Worm (Caenorhabditis elegans) whole organism, early embryonic: ENCODE results near the gene ZK816.1.

ENCODE experiments used
- B0310.2 ChIP-seq: sonication (generic microtip); optimal IDR thresholded peaks from 2 replicates; lab custom pipeline; 2016; ENCODE audit warnings: mild to moderate bottlenecking, missing genetic modification characterization, missing compliant biosample characterization
- F13C5.2 ChIP-seq: sonication (generic microtip); optimal IDR thresholded peaks from 2 replicates; lab custom pipeline; 2017; ENCODE audit warnings: mild to moderate bottlenecking, missing genetic modification characterization, inconsistent platforms, missing compliant biosample characterization
- aly-1 ChIP-seq: sonication (generic microtip); optimal IDR thresholded peaks from 2 replicates; lab custom pipeline; 2016; ENCODE audit warnings: missing genetic modification characterization, missing compliant biosample characterization
- ama-1 ChIP-seq: fragments of 150-350 bp; optimal IDR thresholded peaks from 2 replicates; lab custom pipeline; 2014
- ceh-13 ChIP-seq: fragments of 200-800 bp; sonication (Bioruptor generic); optimal IDR thresholded peaks from 2 replicates; lab custom pipeline; 2018; ENCODE audit warnings: mild to moderate bottlenecking, missing genetic modification characterization, missing compliant biosample characterization
- ceh-36 ChIP-seq: sonication (generic microtip); optimal IDR thresholded peaks from 2 replicates; lab custom pipeline; 2016; ENCODE audit warnings: missing genetic modification characterization, inconsistent platforms, missing compliant biosample characterization
- ets-7 ChIP-seq: sonication (generic microtip); optimal IDR thresholded peaks from 2 replicates; lab custom pipeline; 2016; ENCODE audit warnings: missing genotype, missing genetic modification characterization, missing compliant biosample characterization
- flt-1 ChIP-seq: fragments of 200-800 bp; sonication (Bioruptor generic); IDR thresholded peaks from 2 replicates; pipeline ENCODE4 v1.3.6; 2022; ENCODE audit warnings: missing genetic modification characterization, missing compliant biosample characterization
- hmbx-1 ChIP-seq: sonication (generic microtip); optimal IDR thresholded peaks from 2 replicates; lab custom pipeline; 2016; ENCODE audit warnings: mild to moderate bottlenecking, missing genetic modification characterization, missing compliant biosample characterization
- hmg-4 ChIP-seq: fragments of 200-800 bp; sonication (Bioruptor generic); optimal IDR thresholded peaks from 2 replicates; lab custom pipeline; 2018; ENCODE audit warnings: mild to moderate bottlenecking, missing genetic modification characterization, missing compliant biosample characterization
- hnd-1 ChIP-seq: sonication (generic microtip); optimal IDR thresholded peaks from 2 replicates; lab custom pipeline; 2016; ENCODE audit warnings: missing genetic modification characterization, missing compliant biosample characterization
- pes-1 ChIP-seq: fragments of 200-800 bp; sonication (Bioruptor generic); IDR thresholded peaks from 2 replicates; pipeline ENCODE4 v1.3.6; 2022; ENCODE audit warnings: missing genetic modification reagents, missing genetic modification characterization, missing compliant biosample characterization
- scrt-1 ChIP-seq: fragments of 200-800 bp; sonication (Bioruptor generic); IDR thresholded peaks from 2 replicates; pipeline ENCODE4 v1.3.6; 2022; ENCODE audit warnings: missing genetic modification characterization, missing compliant biosample characterization
- sea-1 ChIP-seq: fragments of 200-800 bp; sonication (Bioruptor generic); conservative IDR thresholded peaks from 2 replicates; pipeline ENCODE4 v1.3.6; 2022; ENCODE audit warnings: missing genetic modification characterization, missing compliant biosample characterization
- tbx-11 ChIP-seq: fragments of 200-800 bp; sonication (Bioruptor generic); IDR thresholded peaks from 2 replicates; pipeline ENCODE4 v1.3.6; 2022; ENCODE audit warnings: missing genetic modification characterization, missing compliant biosample characterization
- tbx-37 ChIP-seq: fragments of 200-800 bp; sonication (Bioruptor generic); conservative IDR thresholded peaks from 2 replicates; pipeline ENCODE4 v1.3.6; 2022; ENCODE audit warnings: missing genetic modification reagents, missing genetic modification characterization, missing compliant biosample characterization
- tra-4 ChIP-seq: sonication (generic microtip); optimal IDR thresholded peaks from 2 replicates; lab custom pipeline; 2017; ENCODE audit warnings: missing genetic modification characterization, missing compliant biosample characterization

Gene ZK816.1

DNA sequence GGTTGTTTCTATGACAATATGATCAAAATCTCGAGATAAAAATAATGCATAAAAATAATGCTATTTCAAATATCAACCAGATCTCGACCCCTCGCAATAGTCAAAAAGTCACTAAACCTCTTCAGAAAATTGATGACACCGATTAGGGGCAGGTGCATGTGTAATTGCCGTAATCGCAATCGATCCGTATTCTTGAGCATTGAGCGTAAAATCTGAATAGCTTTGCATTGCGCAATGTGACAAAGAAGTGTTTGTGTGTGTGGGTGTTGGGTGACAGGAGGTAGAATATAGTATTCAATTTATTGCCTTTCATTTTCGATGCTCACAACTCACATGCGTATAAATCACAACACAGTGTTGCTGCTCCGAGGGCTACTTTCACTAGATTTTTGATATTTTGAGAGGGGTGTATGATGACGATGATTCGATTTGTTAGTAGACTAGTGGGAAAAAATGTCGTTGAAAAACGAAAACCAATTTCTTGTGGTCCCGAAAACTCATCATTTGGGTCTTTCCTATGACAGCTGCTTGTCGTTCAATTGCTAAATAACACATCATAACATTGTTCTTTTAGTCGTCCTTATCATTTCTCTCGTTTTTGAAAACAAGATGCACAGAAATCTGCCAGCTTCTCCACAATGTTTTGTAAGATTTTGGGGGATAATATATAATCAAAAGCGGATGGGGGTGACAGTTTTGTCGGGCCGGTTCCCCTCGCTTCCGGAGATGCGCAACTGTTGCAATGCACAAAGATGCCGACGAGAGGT, 35.4 kb upstream of the ZK816.1 start:
- no peak for TF ChIP-seq hmbx-1 (tag; lab: Kevin White, UChicago)
- no peak for TF ChIP-seq tbx-11 (GFP tag; lab: Robert Waterston, UW)
- no peak for TF ChIP-seq tbx-37 (GFP tag; lab: Robert Waterston, UW)
- no peak for TF ChIP-seq B0310.2 (tag; lab: Kevin White, UChicago)
- no peak for TF ChIP-seq tra-4 (tag; lab: Kevin White, UChicago)
- TF ChIP-seq pes-1 (GFP tag; lab: Robert Waterston, UW), result no peak
- TF ChIP-seq ceh-13 (GFP tag; lab: Kevin White, UChicago), result no peak
- no peak for TF ChIP-seq ceh-36 (tag; lab: Kevin White, UChicago)
- TF ChIP-seq ama-1 (lab: Kevin White, UChicago), result no peak
- no peak for TF ChIP-seq sea-1 (GFP tag; lab: Robert Waterston, UW)
- no peak for TF ChIP-seq flt-1
- TF ChIP-seq aly-1 (tag; lab: Kevin White, UChicago), result no peak
- no peak for TF ChIP-seq hnd-1 (tag; lab: Kevin White, UChicago)
- no peak for TF ChIP-seq F13C5.2

DNA sequence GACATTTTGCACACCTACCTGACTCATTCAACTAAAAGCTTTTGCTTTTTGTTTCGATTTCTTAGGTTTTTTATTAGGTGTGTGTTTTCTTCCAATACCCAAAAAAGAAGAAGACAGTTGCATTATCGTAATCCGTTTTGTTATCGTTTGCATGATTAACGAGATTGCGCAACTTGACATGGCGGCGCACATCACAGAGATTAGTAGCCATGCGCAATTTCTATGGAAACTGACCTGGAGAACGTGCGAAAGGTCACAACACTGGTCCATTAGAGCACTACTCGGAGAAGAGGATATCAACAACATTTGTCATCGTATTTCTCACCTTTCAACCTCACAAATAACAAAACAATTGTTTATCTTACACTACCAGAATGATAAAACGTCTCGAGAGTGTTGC, 34.7 kb upstream of the ZK816.1 start:
- peak; percentile 17 for TF ChIP-seq ceh-36 (tag; lab: Kevin White, UChicago)
- no peak for TF ChIP-seq tbx-11 (GFP tag; lab: Robert Waterston, UW)

DNA sequence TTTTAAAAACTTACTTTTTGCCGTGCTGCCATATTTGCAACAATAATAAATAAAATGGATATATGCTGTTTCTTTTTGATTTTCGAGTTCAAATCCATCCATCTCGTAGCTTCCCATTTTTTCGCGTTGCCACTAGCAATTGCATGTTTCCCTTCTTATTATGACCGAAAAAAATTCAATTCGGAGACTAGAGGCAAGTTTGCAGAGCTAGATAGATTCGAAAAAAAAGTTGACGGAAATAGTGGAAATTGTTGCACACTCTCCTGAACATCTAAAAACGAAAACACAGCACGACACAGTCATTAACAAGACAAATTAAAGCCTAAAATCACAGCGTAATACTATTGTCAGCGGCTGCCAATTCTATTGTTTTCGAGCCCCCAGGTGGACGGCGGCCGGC, 25.3 kb upstream of the ZK816.1 start, which contains the start of gene F11D5.6:
Gene F11D5.6 (minus strand): TSS at position 101 of the 400 bp plus-strand sequence.
- TF ChIP-seq hmbx-1 (tag; lab: Kevin White, UChicago), result no peak
- no peak for TF ChIP-seq tbx-37 (GFP tag; lab: Robert Waterston, UW)
- TF ChIP-seq aly-1 (tag; lab: Kevin White, UChicago), result no peak
- TF ChIP-seq flt-1, result no peak
- no peak for TF ChIP-seq B0310.2 (tag; lab: Kevin White, UChicago)
- TF ChIP-seq ets-7 (tag; lab: Kevin White, UChicago), result no peak
- no peak for TF ChIP-seq ceh-36 (tag; lab: Kevin White, UChicago)
- no peak for TF ChIP-seq tra-4 (tag; lab: Kevin White, UChicago)
- TF ChIP-seq F13C5.2, result no peak
- no peak for TF ChIP-seq hnd-1 (tag; lab: Kevin White, UChicago)
- no peak for TF ChIP-seq sea-1 (GFP tag; lab: Robert Waterston, UW)
- no peak for TF ChIP-seq pes-1 (GFP tag; lab: Robert Waterston, UW)
- TF ChIP-seq scrt-1 (GFP tag; lab: Robert Waterston, UW), result no peak
- TF ChIP-seq ama-1 (lab: Kevin White, UChicago), result no peak
- no peak for TF ChIP-seq tbx-11 (GFP tag; lab: Robert Waterston, UW)
- no peak for TF ChIP-seq hmg-4 (GFP tag; lab: Kevin White, UChicago)
- no peak for TF ChIP-seq ceh-13 (GFP tag; lab: Kevin White, UChicago)

DNA sequence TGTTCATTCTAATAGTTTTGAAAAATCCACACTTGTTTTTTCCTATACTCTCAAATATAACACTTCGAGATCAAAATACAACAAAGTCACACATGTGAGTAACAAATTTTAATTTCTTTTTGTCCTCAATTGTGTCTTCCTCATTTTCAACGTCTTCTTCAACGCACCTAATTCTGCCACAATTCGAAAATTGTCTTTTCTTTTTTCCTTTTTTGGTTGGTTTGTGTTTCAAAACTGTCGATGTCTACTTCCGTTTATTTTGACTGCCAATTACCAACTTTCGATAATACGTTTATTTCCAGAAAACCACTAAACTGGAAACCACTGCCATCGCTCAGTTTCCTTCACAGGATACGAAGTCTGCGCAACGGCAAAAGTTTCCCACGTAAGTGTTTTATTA, 18.7 kb upstream of the ZK816.1 start, which contains the start of gene F11D5.1:
Gene F11D5.1 (plus strand): TSS at position 301 of the 400 bp plus-strand sequence.
- no peak for TF ChIP-seq B0310.2 (tag; lab: Kevin White, UChicago)
- TF ChIP-seq hmg-4 (GFP tag; lab: Kevin White, UChicago), result no peak
- no peak for TF ChIP-seq ets-7 (tag; lab: Kevin White, UChicago)
- no peak for TF ChIP-seq sea-1 (GFP tag; lab: Robert Waterston, UW)
- no peak for TF ChIP-seq aly-1 (tag; lab: Kevin White, UChicago)
- TF ChIP-seq scrt-1 (GFP tag; lab: Robert Waterston, UW), result no peak
- no peak for TF ChIP-seq F13C5.2
- TF ChIP-seq tra-4 (tag; lab: Kevin White, UChicago), result no peak
- TF ChIP-seq hnd-1 (tag; lab: Kevin White, UChicago), result no peak
- no peak for TF ChIP-seq ceh-13 (GFP tag; lab: Kevin White, UChicago)
- TF ChIP-seq hmbx-1 (tag; lab: Kevin White, UChicago), result no peak

DNA sequence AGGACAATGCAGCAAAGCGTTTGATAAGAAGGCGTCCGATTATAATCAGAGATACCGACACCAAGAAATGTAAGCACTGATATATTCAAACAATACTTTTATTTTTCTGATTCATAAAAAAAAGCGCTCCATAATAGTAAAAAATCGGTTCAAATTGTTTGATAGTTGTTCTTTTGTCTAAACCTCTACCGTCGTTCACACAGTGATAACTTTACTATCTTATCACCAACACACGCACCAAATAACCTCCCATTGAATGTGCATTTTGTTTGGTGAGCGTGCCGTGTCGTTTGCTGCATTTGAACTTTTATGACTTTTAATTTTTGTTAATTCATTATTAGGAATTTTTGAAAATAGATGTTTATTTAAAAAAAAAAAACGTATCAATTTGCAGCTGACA, 17.4 kb upstream of the ZK816.1 start:
- TF ChIP-seq tra-4 (tag; lab: Kevin White, UChicago) (no peak), tbx-37 (GFP tag; lab: Robert Waterston, UW) (no peak), ceh-36 (tag; lab: Kevin White, UChicago) (no peak), sea-1 (GFP tag; lab: Robert Waterston, UW) (no peak), hmg-4 (GFP tag; lab: Kevin White, UChicago) (no peak), F13C5.2 (no peak), aly-1 (tag; lab: Kevin White, UChicago) (no peak), flt-1 (no peak), ceh-13 (GFP tag; lab: Kevin White, UChicago) (no peak), scrt-1 (GFP tag; lab: Robert Waterston, UW) (no peak), B0310.2 (tag; lab: Kevin White, UChicago) (no peak), pes-1 (GFP tag; lab: Robert Waterston, UW) (no peak), hmbx-1 (tag; lab: Kevin White, UChicago) (no peak), hnd-1 (tag; lab: Kevin White, UChicago) (no peak), ama-1 (lab: Kevin White, UChicago) (no peak), ets-7 (tag; lab: Kevin White, UChicago) (no peak)

DNA sequence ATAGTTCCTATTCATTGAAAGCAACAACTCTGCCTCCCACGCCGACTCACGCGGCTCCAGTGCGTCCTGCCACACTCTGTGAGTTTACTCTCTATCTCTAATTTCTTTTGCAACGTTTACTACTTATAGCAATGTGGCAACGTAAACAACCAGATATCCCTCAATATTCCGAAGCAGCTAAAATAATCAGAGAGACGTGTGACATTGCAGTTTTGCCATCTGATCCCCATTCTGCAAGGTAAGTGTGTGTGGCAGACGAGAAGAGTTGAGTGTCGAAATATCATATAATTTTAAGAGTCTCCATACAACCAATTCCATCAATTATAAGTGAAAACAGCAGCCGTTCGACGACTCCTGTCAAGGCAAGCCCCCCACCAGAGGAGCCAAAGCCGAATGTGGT, 11.6 kb upstream of the ZK816.1 start:
- no peak for TF ChIP-seq flt-1

DNA sequence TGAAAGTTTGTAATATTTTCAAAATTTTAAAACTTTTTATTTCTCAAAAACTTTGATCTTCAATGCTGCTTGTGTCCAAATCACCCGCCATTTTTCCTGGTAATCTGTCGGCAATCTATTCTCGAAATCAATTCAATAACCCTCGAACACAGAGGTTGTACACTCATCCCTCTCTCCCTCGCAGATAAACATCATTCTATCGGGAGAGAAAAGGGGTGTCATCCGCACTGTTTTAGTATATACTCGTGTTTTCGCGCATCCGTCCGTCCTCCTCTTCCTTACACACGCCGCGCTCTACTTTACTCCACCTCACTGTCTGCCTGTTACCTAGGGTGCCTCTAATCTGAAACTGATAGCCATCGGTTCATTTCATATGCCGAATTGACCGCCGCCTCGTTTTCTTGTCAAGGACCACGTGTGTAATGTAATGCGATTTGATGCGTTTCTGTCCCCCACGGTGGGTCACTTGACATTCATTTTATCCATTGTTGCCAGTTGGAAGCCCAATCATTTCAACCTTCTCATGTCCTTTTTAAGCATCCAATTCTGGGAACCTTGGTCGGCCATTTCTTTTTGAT, 7.8 kb upstream of the ZK816.1 start:
- TF ChIP-seq tbx-11 (GFP tag; lab: Robert Waterston, UW) (no peak), tbx-37 (GFP tag; lab: Robert Waterston, UW) (no peak)
